Fruit fly (Drosophila melanogaster): ENCODE measurements around the gene CG33493.

Gene CG33493

dm6 chr3L:10665433-10666150 is 27.4 kb downstream of the CG33493 start (continued):
- peak; percentile 95 for TF ChIP-seq YL-1 (GFP tag; optimal IDR thresholded peaks at IDR 0.05)
- peak; percentile 98 for TF ChIP-seq CG4328 (GFP tag; optimal IDR thresholded peaks at IDR 0.05)
- TF ChIP-seq luna (GFP tag; optimal IDR thresholded peaks at IDR 0.05) = peak; percentile 54
- TF ChIP-seq ase (GFP tag; IDR thresholded peaks at IDR 0.05) = peak; percentile 85; the same call in 2 of the 3 replicates
- no peak for TF ChIP-seq prd (optimal IDR thresholded peaks at IDR 0.05)
- TF ChIP-seq prd (GFP tag; IDR thresholded peaks at IDR 0.05) = peak; percentile 94
- peak; percentile 99 for TF ChIP-seq CG2678 (tag; optimal IDR thresholded peaks at IDR 0.05)
- peak; percentile 44 for TF ChIP-seq CG9876 (GFP tag; optimal IDR thresholded peaks at IDR 0.05)
- peak; percentile 75 for TF ChIP-seq cas (GFP tag; IDR thresholded peaks at IDR 0.05)
- TF ChIP-seq CG9932 (GFP tag; IDR thresholded peaks at IDR 0.05) = peak; percentile 79
- TF ChIP-seq jumu (GFP tag; optimal IDR thresholded peaks at IDR 0.05) = peak; percentile 91
- TF ChIP-seq CG16863 (GFP tag; optimal IDR thresholded peaks at IDR 0.05) = peak; percentile 82
- TF ChIP-seq Nf-YA (GFP tag; IDR thresholded peaks at IDR 0.05) = peak; percentile 65
- TF ChIP-seq ci (GFP tag; IDR thresholded peaks at IDR 0.05) = peak; percentile 88
- peak; percentile 82 for TF ChIP-seq Hey (tag; optimal IDR thresholded peaks at IDR 0.05)
- TF ChIP-seq CG7357 (GFP tag; IDR thresholded peaks at IDR 0.05) = peak; percentile 88
- peak; percentile 94 for TF ChIP-seq corto (GFP tag; optimal IDR thresholded peaks at IDR 0.05)
- TF ChIP-seq CG17361 (GFP tag; IDR thresholded peaks at IDR 0.05) = peak; percentile 99
- peak; percentile 67 for TF ChIP-seq en (GFP tag; optimal IDR thresholded peaks at IDR 0.05)
- TF ChIP-seq Hr51 (GFP tag; optimal IDR thresholded peaks at IDR 0.05) = peak; percentile 93 to 99
- peak; percentile 98 for TF ChIP-seq Xrp1 (GFP tag; IDR thresholded peaks at IDR 0.05)
- TF ChIP-seq gfzf (GFP tag; optimal IDR thresholded peaks at IDR 0.05) = no peak
- peak; percentile 98 for TF ChIP-seq sqz (GFP tag; optimal IDR thresholded peaks at IDR 0.05)
- TF ChIP-seq CTCF (GFP tag; optimal IDR thresholded peaks at IDR 0.05) = peak; percentile 71
- peak; percentile 96 for TF ChIP-seq CG2202 (tag; optimal IDR thresholded peaks at IDR 0.05)
- TF ChIP-seq sug (tag; optimal IDR thresholded peaks at IDR 0.05) = peak; percentile 95
- no peak for TF ChIP-seq HLHmδ (GFP tag; optimal IDR thresholded peaks at IDR 0.05)
- peak; percentile 99 for TF ChIP-seq dmrt99B (tag; optimal IDR thresholded peaks at IDR 0.05)
- TF ChIP-seq Opbp (GFP tag; IDR thresholded peaks at IDR 0.05; ENCODE audit: partially characterized antibody) = no peak
- peak; percentile 97 for TF ChIP-seq CG11695 (GFP tag; IDR thresholded peaks at IDR 0.05)
- peak; percentile 96 for TF ChIP-seq cato (GFP tag; optimal IDR thresholded peaks at IDR 0.05; ENCODE audit: borderline replicate concordance)
- peak; percentile 96 for TF ChIP-seq Vsx1 (GFP tag; optimal IDR thresholded peaks at IDR 0.05)
- TF ChIP-seq bowl (GFP tag; IDR thresholded peaks at IDR 0.05) = peak; percentile 78
- peak; percentile 70 for TF ChIP-seq CG4360 (GFP tag; IDR thresholded peaks at IDR 0.05)
- TF ChIP-seq CG13424 (tag; optimal IDR thresholded peaks at IDR 0.05) = peak; percentile 99
- peak; percentile 98 for TF ChIP-seq org-1 (GFP tag; optimal IDR thresholded peaks at IDR 0.05)
- no peak for TF ChIP-seq Dref (GFP tag; IDR thresholded peaks at IDR 0.05)
- TF ChIP-seq CG31388 (GFP tag; optimal IDR thresholded peaks at IDR 0.05) = peak; percentile 68
- TF ChIP-seq HLH54F (GFP tag; optimal IDR thresholded peaks at IDR 0.05) = peak; percentile 81
- TF ChIP-seq scrt (GFP tag; optimal IDR thresholded peaks at IDR 0.05) = peak; percentile 95
- TF ChIP-seq CHES-1-like (GFP tag; optimal IDR thresholded peaks at IDR 0.05) = peak; percentile 62
- peak; percentile 83 for TF ChIP-seq NC2β (GFP tag; optimal IDR thresholded peaks at IDR 0.05)
- peak; percentile 71 for TF ChIP-seq Neu2 (GFP tag; optimal IDR thresholded peaks at IDR 0.05; ENCODE audit: borderline replicate concordance)
- peak; percentile 95 for TF ChIP-seq fd3F (GFP tag; optimal IDR thresholded peaks at IDR 0.05)
- peak; percentile 92 for TF ChIP-seq HLH3B (GFP tag; IDR thresholded peaks at IDR 0.05)
- peak; percentile 91 for TF ChIP-seq abd-A (tag; optimal IDR thresholded peaks at IDR 0.05)
- peak; percentile 92 for TF ChIP-seq stc (GFP tag; IDR thresholded peaks at IDR 0.05)
- peak; percentile 98 for TF ChIP-seq Ssrp (tag; optimal IDR thresholded peaks at IDR 0.05)
- peak; percentile 33 for TF ChIP-seq CG3163 (GFP tag; optimal IDR thresholded peaks at IDR 0.05)
- peak; percentile 50 for TF ChIP-seq ERR (GFP tag; optimal IDR thresholded peaks at IDR 0.05)
- no peak for TF ChIP-seq Sin3A (optimal IDR thresholded peaks at IDR 0.05)

All from whole organism, embryonic.